Worm (Caenorhabditis elegans): ENCODE data around the gene F56H11.2.

F56H11.2 gene

ce11 chrIV:9533071-9533470 is at the start of gene F56H11.2:
TSS of gene F56H11.2 (minus strand) at chrIV:9533171.
- TF ChIP-seq nhr-237 (tag; optimal IDR thresholded peaks at IDR 0.05) (no peak), blmp-1 (tag; optimal IDR thresholded peaks at IDR 0.05) (no peak), ces-1 (GFP tag; optimal IDR thresholded peaks at IDR 0.05) (no peak), nhr-90 (tag; optimal IDR thresholded peaks at IDR 0.05; ENCODE audit: poor library complexity) (no peak), sup-37 (GFP tag; optimal IDR thresholded peaks at IDR 0.05) (no peak), ets-5 (GFP tag; IDR thresholded peaks at IDR 0.05) (no peak), C04F5.9 (tag; optimal IDR thresholded peaks at IDR 0.05) (no peak), nhr-77 (tag; optimal IDR thresholded peaks at IDR 0.05) (no peak), xbp-1 (tag; optimal IDR thresholded peaks at IDR 0.05) (no peak), sox-4 (tag; optimal IDR thresholded peaks at IDR 0.05) (no peak), tlp-1 (tag; optimal IDR thresholded peaks at IDR 0.05) (no peak), zip-4 (GFP tag; optimal IDR thresholded peaks at IDR 0.05) (no peak), dpl-1 (GFP tag; optimal IDR thresholded peaks at IDR 0.05) (no peak), lin-15B (tag; optimal IDR thresholded peaks at IDR 0.05) (no peak), nhr-28 (tag; optimal IDR thresholded peaks at IDR 0.05) (no peak), egl-13 (tag; optimal IDR thresholded peaks at IDR 0.05) (no peak), snu-23 (GFP tag; optimal IDR thresholded peaks at IDR 0.05) (no peak), sptf-1 (tag; optimal IDR thresholded peaks at IDR 0.05) (no peak), lin-13 (GFP tag; optimal IDR thresholded peaks at IDR 0.05) (no peak)

ce11 chrIV:9580021-9580420 is 47.0 kb upstream of the F56H11.2 start, which contains the start of gene npr-2:
TSS of gene npr-2 (minus strand) at chrIV:9580121.
- TF ChIP-seq ceh-63 (GFP tag; optimal IDR thresholded peaks at IDR 0.05): no peak
- no peak for TF ChIP-seq ceh-88 (GFP tag; IDR thresholded peaks at IDR 0.05)
- no peak for TF ChIP-seq fos-1 (tag; optimal IDR thresholded peaks at IDR 0.05)

ce11 chrIV:9566505-9566904 is 33.5 kb upstream of the F56H11.2 start, which contains the start of gene lron-14:
TSS of gene lron-14 (minus strand) at chrIV:9566605.
- TF ChIP-seq tbx-2 (tag; optimal IDR thresholded peaks at IDR 0.05) (no peak), dsc-1 (tag; optimal IDR thresholded peaks at IDR 0.05) (no peak)

ce11 chrIV:9563529-9564376 is 30.8 kb upstream of the F56H11.2 start:
- TF ChIP-seq ces-1 (GFP tag; optimal IDR thresholded peaks at IDR 0.05) (no peak), mdl-1 (tag; optimal IDR thresholded peaks at IDR 0.05) (no peak), nhr-11 (tag; optimal IDR thresholded peaks at IDR 0.05) (no peak), hlh-17 (GFP tag; optimal IDR thresholded peaks at IDR 0.05; ENCODE audit: borderline replicate concordance) (no peak), tbx-2 (tag; optimal IDR thresholded peaks at IDR 0.05) (no peak), C16A3.4 (tag; optimal IDR thresholded peaks at IDR 0.05) (no peak), ceh-63 (GFP tag; optimal IDR thresholded peaks at IDR 0.05) (no peak), C04F5.9 (tag; optimal IDR thresholded peaks at IDR 0.05) (no peak), xbp-1 (tag; optimal IDR thresholded peaks at IDR 0.05) (no peak), elt-2 (tag; optimal IDR thresholded peaks at IDR 0.05) (no peak), ztf-11 (tag; optimal IDR thresholded peaks at IDR 0.05) (no peak), Y116A8C.19 (tag; optimal IDR thresholded peaks at IDR 0.05; ENCODE audit: borderline replicate concordance) (no peak), F16B12.6 (tag; optimal IDR thresholded peaks at IDR 0.05) (no peak), nhr-84 (tag; optimal IDR thresholded peaks at IDR 0.05) (no peak), unc-62 (GFP tag; optimal IDR thresholded peaks at IDR 0.05) (no peak), hpl-2 (GFP tag; optimal IDR thresholded peaks at IDR 0.05) (no peak), vab-15 (tag; optimal IDR thresholded peaks at IDR 0.05) (no peak), lsy-2 (tag; optimal IDR thresholded peaks at IDR 0.05) (no peak), swsn-7 (tag; optimal IDR thresholded peaks at IDR 0.05) (no peak)

Measured in whole organism, L1 larva.